Worm (Caenorhabditis elegans) whole organism, L2 larva: Measurements from ENCODE around the gene T04C12.1.

ENCODE experiments used
- ama-1 ChIP-seq: fragments of 150-350 bp; optimal IDR thresholded peaks from 2 replicates; lab custom pipeline; 2018; ENCODE audit warnings: inconsistent platforms
- ceh-82 ChIP-seq: fragments of 150-350 bp; optimal IDR thresholded peaks from 2 replicates; lab custom pipeline; 2014; ENCODE audit warnings: missing biosample characterization, missing genetic modification characterization
- elt-3 ChIP-seq: sonication (generic microtip); optimal IDR thresholded peaks from 2 replicates; lab custom pipeline; 2017; ENCODE audit warnings: missing biosample characterization, missing genetic modification characterization
- lin-39 ChIP-seq: fragments of 150-350 bp; optimal IDR thresholded peaks from 2 replicates; lab custom pipeline; 2014; ENCODE audit warnings: missing biosample characterization, missing genetic modification reagents, missing genetic modification characterization
- lsy-2 ChIP-seq, 2 experiments: fragments of 150-350 bp in 1 of 2; sonication (generic microtip) in 1 of 2; optimal IDR thresholded peaks; 2 replicates each; lab custom pipeline; 2014 to 2017; ENCODE audit warnings: missing biosample characterization in 2 of 2, missing genetic modification characterization in 2 of 2
- mbf-1 ChIP-seq: sonication (generic microtip); optimal IDR thresholded peaks from 2 replicates; lab custom pipeline; 2017; ENCODE audit warnings: missing biosample characterization, missing genetic modification characterization
- nhr-12 ChIP-seq: fragments of 150-350 bp; optimal IDR thresholded peaks from 2 replicates; lab custom pipeline; 2014; ENCODE audit warnings: missing biosample characterization, missing genetic modification characterization
- peb-1 ChIP-seq: fragments of 150-350 bp; optimal IDR thresholded peaks from 2 replicates; lab custom pipeline; 2014; ENCODE audit warnings: missing biosample characterization, missing genetic modification characterization
- skn-1 ChIP-seq: sonication (generic microtip); optimal IDR thresholded peaks from 2 replicates; lab custom pipeline; 2017; ENCODE audit warnings: missing biosample characterization, missing genetic modification characterization
- unc-62 ChIP-seq: fragments of 150-350 bp; optimal IDR thresholded peaks from 2 replicates; lab custom pipeline; 2014; ENCODE audit warnings: missing biosample characterization, missing genetic modification reagents, missing genetic modification characterization

DNA sequence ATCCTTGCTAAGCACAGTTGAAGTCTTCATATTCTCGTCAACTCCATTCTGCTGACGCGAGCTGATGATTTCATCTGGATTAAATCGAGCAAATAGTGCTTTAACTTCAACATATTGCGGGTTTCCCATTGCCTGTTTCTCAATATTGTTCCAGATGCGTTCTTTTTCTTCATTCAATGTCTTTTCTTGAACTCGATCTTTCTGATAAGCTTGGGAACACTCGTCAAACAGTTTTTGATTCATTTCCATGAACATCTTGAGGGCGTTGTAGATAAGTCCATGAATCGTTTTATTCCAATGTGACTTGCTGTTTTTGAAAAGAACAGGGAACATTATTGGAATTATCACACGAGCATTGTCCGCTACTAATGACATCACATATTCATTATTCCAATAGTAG is 31.3 kb downstream of the T04C12.1 start:
- TF ChIP-seq lsy-2 (tag; optimal IDR thresholded peaks at IDR 0.05; lab: Kevin White, UChicago) (no peak), skn-1 (tag; lab: Kevin White, UChicago) (no peak), ama-1 (lab: Kevin White, UChicago) (no peak), unc-62 (GFP tag; lab: Kevin White, UChicago) (no peak), ceh-82 (tag; lab: Kevin White, UChicago) (no peak), peb-1 (tag; lab: Kevin White, UChicago) (no peak), lin-39 (tag; lab: Kevin White, UChicago) (no peak), mbf-1 (tag; lab: Kevin White, UChicago) (no peak), elt-3 (no peak), nhr-12 (tag; lab: Kevin White, UChicago) (no peak)
